Fruit fly (Drosophila melanogaster) whole organism, prepupa: ENCODE data around the gene CG17571.

Experiments
- CG11762 ChIP-seq: fragments of 200-800 bp; sonication (Bioruptor generic); optimal IDR thresholded peaks from 3 replicates; lab custom pipeline; 2016; ENCODE audit warnings: missing biosample characterization, missing genetic modification characterization; ENCODE audit not compliant: insufficient read depth
- CG32006 ChIP-seq: fragments of 200-800 bp; sonication (Bioruptor generic); optimal IDR thresholded peaks from 3 replicates; lab custom pipeline; 2017; ENCODE audit warnings: missing biosample characterization, mild to moderate bottlenecking, missing genetic modification characterization
- OdsH ChIP-seq: fragments of 200-800 bp; sonication (Bioruptor generic); optimal IDR thresholded peaks from 3 replicates; lab custom pipeline; 2016; ENCODE audit warnings: missing biosample characterization, missing genetic modification characterization
- Smox ChIP-seq: fragments of 200-800 bp; sonication (Bioruptor generic); optimal IDR thresholded peaks from 3 replicates; lab custom pipeline; 2016; ENCODE audit warnings: missing biosample characterization, missing genetic modification characterization
- ss ChIP-seq, 2 experiments: fragments of 200-800 bp; sonication (Bioruptor generic); optimal IDR thresholded peaks; 2 replicates in 1 of 2; 3 replicates in 1 of 2; lab custom pipeline; 2017 to 2018; ENCODE audit warnings: mild to moderate bottlenecking in 2 of 2, missing biosample characterization in 2 of 2, missing genetic modification characterization in 2 of 2, moderate library complexity in 1 of 2
- svp ChIP-seq: fragments of 200-800 bp; sonication (Bioruptor generic); peaks from one replicate; lab custom pipeline; 2016; ENCODE audit warnings: missing biosample characterization, missing genetic modification characterization

- no peak for TF ChIP-seq OdsH (GFP tag; lab: Kevin White, UChicago)
- no peak for TF ChIP-seq ss (GFP tag; optimal IDR thresholded peaks at IDR 0.05; lab: Kevin White, UChicago)
- TF ChIP-seq svp: peak; percentile 4
- no peak for TF ChIP-seq Smox (GFP tag; lab: Kevin White, UChicago)
- TF ChIP-seq CG11762: no peak
- no peak for TF ChIP-seq CG32006 (GFP tag; lab: Kevin White, UChicago)
Measured at dm6 chr2L:20222940-20223727, 33.9 kb downstream of the CG17571 start.
